Worm (Caenorhabditis elegans) whole organism, L4 larva: Measurements from ENCODE around the gene F16B12.6.

Source experiments
- D1046.2 ChIP-seq: fragments of 200-800 bp; sonication (Bioruptor generic); IDR thresholded peaks from 2 replicates; pipeline ENCODE4 v1.3.6; 2022; ENCODE audit warnings: missing genetic modification characterization, missing compliant biosample characterization
- F37D6.2 ChIP-seq: sonication (generic microtip); optimal IDR thresholded peaks from 2 replicates; lab custom pipeline; 2016; ENCODE audit warnings: mild to moderate bottlenecking, missing genetic modification characterization, missing compliant biosample characterization
- F44E2.7 ChIP-seq: fragments of 200-800 bp; sonication (Bioruptor generic); IDR thresholded peaks from 2 replicates; pipeline ENCODE4 v2.1.2; 2022; ENCODE audit warnings: missing genetic modification characterization, missing compliant biosample characterization
- F49E8.2 ChIP-seq: sonication (generic microtip); optimal IDR thresholded peaks from 2 replicates; lab custom pipeline; 2016; ENCODE audit warnings: missing compliant biosample characterization, mild to moderate bottlenecking, missing genetic modification characterization, borderline replicate concordance
- R02D3.7 ChIP-seq: fragments of 150-350 bp; sonication (generic microtip); optimal IDR thresholded peaks from 3 replicates; lab custom pipeline; 2014; ENCODE audit warnings: missing biosample characterization, missing genetic modification characterization
- T20F7.1 ChIP-seq: fragments of 200-800 bp; sonication (Bioruptor generic); optimal IDR thresholded peaks from 2 replicates; lab custom pipeline; 2018; ENCODE audit warnings: mild to moderate bottlenecking, missing genetic modification characterization, missing compliant biosample characterization
- T26A8.4 ChIP-seq: fragments of 200-800 bp; sonication (Bioruptor generic); IDR thresholded peaks from 2 replicates; pipeline ENCODE4 v1.3.6; 2022; ENCODE audit warnings: missing genetic modification characterization, missing compliant biosample characterization
- Y105C5A.15 ChIP-seq: fragments of 200-800 bp; sonication (Bioruptor generic); IDR thresholded peaks from 2 replicates; pipeline ENCODE4 v1.3.6; 2022; ENCODE audit warnings: missing genetic modification characterization, missing compliant biosample characterization
- ceh-20 ChIP-seq: fragments of 200-800 bp; sonication (Bioruptor generic); IDR thresholded peaks from 2 replicates; pipeline ENCODE4 v1.3.6; 2022; ENCODE audit warnings: missing genetic modification reagents, missing genetic modification characterization, missing compliant biosample characterization
- ceh-32 ChIP-seq: sonication (generic microtip); optimal IDR thresholded peaks from 2 replicates; lab custom pipeline; 2016; ENCODE audit warnings: mild to moderate bottlenecking, missing genetic modification characterization, missing compliant biosample characterization; ENCODE audit not compliant: poor library complexity
- ceh-44 ChIP-seq: fragments of 200-800 bp; sonication (Bioruptor generic); IDR thresholded peaks from 2 replicates; pipeline ENCODE4 v1.3.6; 2022; ENCODE audit warnings: missing genetic modification reagents, missing genetic modification characterization, missing compliant biosample characterization
- ceh-62 ChIP-seq: sonication (generic microtip); optimal IDR thresholded peaks from 2 replicates; lab custom pipeline; 2017; ENCODE audit warnings: missing biosample characterization, missing genetic modification characterization
- cey-2 ChIP-seq: sonication (generic microtip); optimal IDR thresholded peaks from 3 replicates; lab custom pipeline; 2017; ENCODE audit warnings: missing genetic modification characterization, mild to moderate bottlenecking, missing compliant biosample characterization, antibody characterized with exemption, borderline replicate concordance; ENCODE audit not compliant: insufficient read depth
- ctbp-1 ChIP-seq: fragments of 200-800 bp; sonication (Bioruptor generic); IDR thresholded peaks from 2 replicates; pipeline ENCODE4 v1.3.6; 2022; ENCODE audit warnings: missing genetic modification reagents, missing genetic modification characterization, missing compliant biosample characterization
- daf-16 ChIP-seq, 3 experiments: sonication (generic microtip); optimal IDR thresholded peaks; 2 replicates each; lab custom pipeline; 2016 to 2017; ENCODE audit warnings: missing genetic modification characterization in 3 of 3, missing genetic modification reagents in 3 of 3, mild to moderate bottlenecking in 2 of 3, missing compliant biosample characterization in 2 of 3, missing biosample characterization in 1 of 3, moderate library complexity in 1 of 3
- dmd-6 ChIP-seq: fragments of 200-800 bp; sonication (Bioruptor generic); IDR thresholded peaks from 2 replicates; pipeline ENCODE4 v1.3.6; 2022; ENCODE audit warnings: missing genetic modification reagents, missing genetic modification characterization, missing compliant biosample characterization
- dve-1 ChIP-seq: sonication (generic microtip); optimal IDR thresholded peaks from 2 replicates; lab custom pipeline; 2017; ENCODE audit warnings: antibody characterized with exemption, mild to moderate bottlenecking, missing genetic modification characterization, missing compliant biosample characterization; ENCODE audit not compliant: insufficient read depth
- egl-27 ChIP-seq: sonication (generic microtip); optimal IDR thresholded peaks from 3 replicates; lab custom pipeline; 2017; ENCODE audit warnings: missing biosample characterization, missing genetic modification reagents, missing genetic modification characterization
- egl-43 ChIP-seq: fragments of 200-800 bp; sonication (Bioruptor generic); IDR thresholded peaks from 2 replicates; pipeline ENCODE4 v1.3.6; 2022; ENCODE audit warnings: missing genetic modification reagents, missing genetic modification characterization, missing compliant biosample characterization
- gei-8 ChIP-seq: fragments of 200-800 bp; sonication (Bioruptor generic); optimal IDR thresholded peaks from 2 replicates; lab custom pipeline; 2018; ENCODE audit warnings: mild to moderate bottlenecking, missing genetic modification characterization, missing compliant biosample characterization
- hlh-11 ChIP-seq: fragments of 200-800 bp; sonication (Bioruptor generic); optimal IDR thresholded peaks from 2 replicates; lab custom pipeline; 2018; ENCODE audit warnings: mild to moderate bottlenecking, missing genetic modification characterization, missing compliant biosample characterization
- hmg-1.1 ChIP-seq: fragments of 200-800 bp; sonication (Bioruptor generic); IDR thresholded peaks from 2 replicates; pipeline ENCODE4 v1.3.6; 2022; ENCODE audit warnings: missing genetic modification reagents, missing genetic modification characterization, missing compliant biosample characterization
- lim-7 ChIP-seq: fragments of 200-800 bp; sonication (Bioruptor generic); IDR thresholded peaks from 2 replicates; pipeline ENCODE4 v1.3.6; 2022; ENCODE audit warnings: missing genetic modification characterization, missing compliant biosample characterization
- lin-1 ChIP-seq: fragments of 200-800 bp; sonication (Bioruptor generic); IDR thresholded peaks from 2 replicates; pipeline ENCODE4 v1.3.6; 2022; ENCODE audit warnings: missing genetic modification reagents, missing genetic modification characterization, missing compliant biosample characterization
- lin-15B ChIP-seq: fragments of 150-350 bp; sonication (generic microtip); optimal IDR thresholded peaks from 3 replicates; lab custom pipeline; 2014; ENCODE audit warnings: missing biosample characterization, missing genetic modification characterization
- lin-38 ChIP-seq: fragments of 200-800 bp; sonication (Bioruptor generic); IDR thresholded peaks from 2 replicates; pipeline ENCODE4 v1.3.6; 2022; ENCODE audit warnings: missing genetic modification reagents, missing genetic modification characterization, missing compliant biosample characterization
- lir-3 ChIP-seq: sonication (generic microtip); optimal IDR thresholded peaks from 2 replicates; lab custom pipeline; 2016; ENCODE audit warnings: mild to moderate bottlenecking, missing genetic modification characterization, missing compliant biosample characterization
- madf-9 ChIP-seq: fragments of 200-800 bp; sonication (Bioruptor generic); conservative IDR thresholded peaks from 2 replicates; pipeline ENCODE4 v1.3.6; 2022; ENCODE audit warnings: missing genetic modification reagents, missing genetic modification characterization, missing compliant biosample characterization
- mdl-1 ChIP-seq, 2 experiments: fragments of 150-350 bp in 1 of 2; sonication (generic microtip) in 1 of 2; optimal IDR thresholded peaks; 2 replicates each; lab custom pipeline; 2014 to 2017; ENCODE audit warnings: missing biosample characterization in 2 of 2, missing genetic modification characterization in 2 of 2
- mes-2 ChIP-seq: sonication (generic microtip); optimal IDR thresholded peaks from 2 replicates; lab custom pipeline; 2016; ENCODE audit warnings: missing genotype, mild to moderate bottlenecking, missing genetic modification characterization, missing compliant biosample characterization; ENCODE audit not compliant: poor library complexity, severe bottlenecking
- mxl-3 ChIP-seq: fragments of 200-800 bp; sonication (Bioruptor generic); optimal IDR thresholded peaks from 2 replicates; lab custom pipeline; 2018; ENCODE audit warnings: mild to moderate bottlenecking, missing genetic modification characterization, missing compliant biosample characterization
- nhr-10 ChIP-seq: fragments of 150-350 bp; optimal IDR thresholded peaks from 2 replicates; lab custom pipeline; 2014; ENCODE audit warnings: missing biosample characterization, missing genetic modification characterization
- nhr-11 ChIP-seq: fragments of 150-350 bp; optimal IDR thresholded peaks from 2 replicates; lab custom pipeline; 2014; ENCODE audit warnings: missing biosample characterization, missing genetic modification characterization
- nhr-25 ChIP-seq: sonication (generic microtip); optimal IDR thresholded peaks from 2 replicates; lab custom pipeline; 2017; ENCODE audit warnings: missing genetic modification characterization, mild to moderate bottlenecking, missing compliant biosample characterization, antibody characterized with exemption, moderate library complexity, borderline replicate concordance; ENCODE audit not compliant: insufficient read depth
- nhr-28 ChIP-seq: fragments of 150-350 bp; optimal IDR thresholded peaks from 2 replicates; lab custom pipeline; 2014; ENCODE audit warnings: missing biosample characterization, missing genetic modification characterization
- nhr-42 ChIP-seq: fragments of 200-800 bp; sonication (Bioruptor generic); IDR thresholded peaks from 2 replicates; pipeline ENCODE4 v1.3.6; 2022; ENCODE audit warnings: missing genetic modification characterization, missing compliant biosample characterization
- nhr-48 ChIP-seq: sonication (generic microtip); optimal IDR thresholded peaks from 2 replicates; lab custom pipeline; 2016; ENCODE audit warnings: mild to moderate bottlenecking, missing genetic modification characterization, missing compliant biosample characterization
- nhr-6 ChIP-seq: fragments of 150-350 bp; optimal IDR thresholded peaks from 2 replicates; lab custom pipeline; 2014; ENCODE audit warnings: missing biosample characterization, missing genetic modification characterization
- nhr-76 ChIP-seq: fragments of 150-350 bp; optimal IDR thresholded peaks from 2 replicates; lab custom pipeline; 2014; ENCODE audit warnings: missing biosample characterization, missing genetic modification characterization
- nhr-77 ChIP-seq: fragments of 150-350 bp; optimal IDR thresholded peaks from 2 replicates; lab custom pipeline; 2014; ENCODE audit warnings: missing biosample characterization, missing genetic modification characterization
- pqm-1 ChIP-seq: sonication (generic microtip); optimal IDR thresholded peaks from 2 replicates; lab custom pipeline; 2017; ENCODE audit warnings: missing biosample characterization, missing genetic modification characterization
- saeg-2 ChIP-seq: fragments of 200-800 bp; sonication (Bioruptor generic); IDR thresholded peaks from 2 replicates; pipeline ENCODE4 v1.3.6; 2022; ENCODE audit warnings: missing genetic modification reagents, missing genetic modification characterization, missing compliant biosample characterization
- sdz-12 ChIP-seq: fragments of 200-800 bp; sonication (Bioruptor generic); optimal IDR thresholded peaks from 2 replicates; lab custom pipeline; 2018; ENCODE audit warnings: mild to moderate bottlenecking, missing genetic modification characterization, missing compliant biosample characterization
- snpc-4 ChIP-seq: fragments of 150-350 bp; optimal IDR thresholded peaks from 2 replicates; lab custom pipeline; 2014; ENCODE audit warnings: missing biosample characterization, missing genetic modification characterization
- tra-1 ChIP-seq: fragments of 200-800 bp; sonication (Bioruptor generic); IDR thresholded peaks from 2 replicates; pipeline ENCODE4 v1.3.6; 2022; ENCODE audit warnings: missing genetic modification reagents, missing genetic modification characterization, missing compliant biosample characterization
- unc-130 ChIP-seq: sonication (generic microtip); optimal IDR thresholded peaks from 2 replicates; lab custom pipeline; 2016; ENCODE audit warnings: missing genetic modification reagents, missing genetic modification characterization, missing compliant biosample characterization
- unc-39 ChIP-seq: sonication (generic microtip); optimal IDR thresholded peaks from 2 replicates; lab custom pipeline; 2017; ENCODE audit warnings: missing biosample characterization, missing genetic modification characterization
- vab-7 ChIP-seq: fragments of 200-800 bp; sonication (Bioruptor generic); IDR thresholded peaks from 2 replicates; pipeline ENCODE4 v1.3.6; 2022; ENCODE audit warnings: missing genetic modification reagents, missing genetic modification characterization, missing compliant biosample characterization
- zag-1 ChIP-seq: fragments of 150-350 bp; optimal IDR thresholded peaks from 2 replicates; lab custom pipeline; 2014; ENCODE audit warnings: missing biosample characterization, missing genetic modification characterization
- zip-11 ChIP-seq: fragments of 200-800 bp; sonication (Bioruptor generic); IDR thresholded peaks from 2 replicates; pipeline ENCODE4 v1.3.6; 2022; ENCODE audit warnings: missing genetic modification characterization, missing compliant biosample characterization
- ztf-11 ChIP-seq: fragments of 150-350 bp; optimal IDR thresholded peaks from 2 replicates; lab custom pipeline; 2014; ENCODE audit warnings: missing biosample characterization, missing genetic modification characterization

F16B12.6 gene

DNA sequence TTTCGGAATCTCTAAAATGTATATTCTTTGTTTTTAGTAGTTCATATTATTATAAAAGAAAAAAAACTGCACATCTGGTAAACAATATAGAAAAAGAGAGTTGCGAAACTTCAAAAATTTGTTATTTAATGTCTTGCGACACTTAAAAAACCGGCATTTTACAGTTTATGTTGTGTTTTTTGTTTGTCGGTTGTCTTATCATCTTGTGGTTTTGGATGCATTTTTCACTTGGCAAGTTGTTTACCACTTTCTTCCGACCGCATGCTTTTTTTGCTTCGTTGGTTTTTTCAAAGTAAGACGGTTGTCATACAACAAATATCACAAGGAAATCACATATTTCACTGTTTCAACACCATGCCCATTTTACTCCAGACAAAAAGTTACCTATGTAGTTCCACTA lies 43.5 kb downstream of the F16B12.6 start (continued):
- TF ChIP-seq ceh-32, result no peak
- no peak for TF ChIP-seq R02D3.7 (tag; lab: Kevin White, UChicago)
- no peak for TF ChIP-seq F49E8.2 (tag; lab: Kevin White, UChicago)
- no peak for TF ChIP-seq D1046.2
- TF ChIP-seq egl-27 (tag; lab: Kevin White, UChicago), result no peak
- TF ChIP-seq sdz-12 (GFP tag; lab: Kevin White, UChicago), result no peak
- TF ChIP-seq pqm-1 (tag; lab: Kevin White, UChicago), result no peak
- TF ChIP-seq lin-38 (GFP tag; lab: Robert Waterston, UW), result no peak
- no peak for TF ChIP-seq lin-15B (tag; lab: Kevin White, UChicago)
- no peak for TF ChIP-seq Y105C5A.15 (GFP tag; lab: Robert Waterston, UW)
- no peak for TF ChIP-seq nhr-11 (tag; lab: Kevin White, UChicago)
- no peak for TF ChIP-seq snpc-4
- TF ChIP-seq lim-7 (GFP tag; lab: Robert Waterston, UW), result no peak
- TF ChIP-seq gei-8 (GFP tag; lab: Kevin White, UChicago), result no peak
- no peak for TF ChIP-seq cey-2 (tag; lab: Kevin White, UChicago)
- no peak for TF ChIP-seq unc-39 (tag; lab: Kevin White, UChicago)
- TF ChIP-seq daf-16 (GFP tag; optimal IDR thresholded peaks at IDR 0.05; lab: Kevin White, UChicago), result no peak
- TF ChIP-seq daf-16 (tag; optimal IDR thresholded peaks at IDR 0.05; lab: Kevin White, UChicago), result peak; percentile 98
- no peak for TF ChIP-seq lir-3 (tag; lab: Kevin White, UChicago)
- no peak for TF ChIP-seq nhr-42 (GFP tag; lab: Robert Waterston, UW)
- no peak for TF ChIP-seq mes-2 (tag; lab: Kevin White, UChicago)
- no peak for TF ChIP-seq ceh-44
- TF ChIP-seq vab-7 (GFP tag; lab: Robert Waterston, UW), result no peak
- TF ChIP-seq F44E2.7, result no peak
- no peak for TF ChIP-seq tra-1 (GFP tag; lab: Robert Waterston, UW)
- TF ChIP-seq nhr-6, result no peak
- no peak for TF ChIP-seq nhr-48 (tag; lab: Kevin White, UChicago)
- TF ChIP-seq nhr-10, result no peak
- TF ChIP-seq T20F7.1, result no peak
- no peak for TF ChIP-seq ceh-20
- no peak for TF ChIP-seq lin-1 (GFP tag; lab: Robert Waterston, UW)
- TF ChIP-seq F37D6.2 (tag; lab: Kevin White, UChicago), result no peak
- no peak for TF ChIP-seq nhr-25 (tag; lab: Kevin White, UChicago)
- no peak for TF ChIP-seq zip-11 (GFP tag; lab: Robert Waterston, UW)
- TF ChIP-seq T26A8.4 (GFP tag; lab: Robert Waterston, UW), result no peak
- no peak for TF ChIP-seq ztf-11 (tag; lab: Kevin White, UChicago)
- TF ChIP-seq egl-43 (GFP tag; lab: Robert Waterston, UW), result no peak
- TF ChIP-seq madf-9 (GFP tag; lab: Robert Waterston, UW), result no peak
- TF ChIP-seq hlh-11 (tag; lab: Kevin White, UChicago), result peak; percentile 2
- peak; percentile 74 for TF ChIP-seq dve-1
- no peak for TF ChIP-seq zag-1 (tag; lab: Kevin White, UChicago)
- TF ChIP-seq nhr-76 (tag; lab: Kevin White, UChicago), result no peak
- TF ChIP-seq nhr-28 (tag; lab: Kevin White, UChicago), result peak; percentile 38
- no peak for TF ChIP-seq ctbp-1
- TF ChIP-seq saeg-2 (GFP tag; lab: Robert Waterston, UW), result no peak
- peak; percentile 43 for TF ChIP-seq nhr-77 (tag; lab: Kevin White, UChicago)
- TF ChIP-seq ceh-62 (tag; lab: Kevin White, UChicago), result no peak
- TF ChIP-seq dmd-6 (GFP tag; lab: Robert Waterston, UW), result 0 out of 2 replicates have a peak, but pooled peaks have one; percentile 17
- TF ChIP-seq mdl-1 (tag; optimal IDR thresholded peaks at IDR 0.05; lab: Kevin White, UChicago), result peak in 1 of 2 experiments; percentile 58
- no peak for TF ChIP-seq mxl-3 (GFP tag; lab: Kevin White, UChicago)
- TF ChIP-seq hmg-1.1 (GFP tag; lab: Robert Waterston, UW), result no peak
- no peak for TF ChIP-seq unc-130 (GFP tag; lab: Kevin White, UChicago)
